Worm (Caenorhabditis elegans) whole organism, L1 larva: ENCODE measurements around the gene rps-1.

Experiments used
- C04F5.9 ChIP-seq: sonication (generic microtip); optimal IDR thresholded peaks from 2 replicates; lab custom pipeline; 2016; ENCODE audit warnings: missing genetic modification characterization, missing compliant biosample characterization
- C16A3.4 ChIP-seq: fragments of 150-350 bp; optimal IDR thresholded peaks from 2 replicates; lab custom pipeline; 2014; ENCODE audit warnings: missing biosample characterization, missing genetic modification characterization
- C34B4.2 ChIP-seq: sonication (generic microtip); optimal IDR thresholded peaks from 2 replicates; lab custom pipeline; 2017; ENCODE audit warnings: mild to moderate bottlenecking, missing genetic modification characterization, missing compliant biosample characterization
- F16B12.6 ChIP-seq: fragments of 150-350 bp; optimal IDR thresholded peaks from 2 replicates; lab custom pipeline; 2014; ENCODE audit warnings: missing biosample characterization, missing genetic modification characterization
- aha-1 ChIP-seq: fragments of 150-350 bp; optimal IDR thresholded peaks from 2 replicates; lab custom pipeline; 2014; ENCODE audit warnings: missing biosample characterization, missing genetic modification characterization
- aly-2 ChIP-seq: fragments of 150-350 bp; optimal IDR thresholded peaks from 2 replicates; lab custom pipeline; 2014; ENCODE audit warnings: missing biosample characterization, missing genetic modification characterization
- blmp-1 ChIP-seq: fragments of 150-350 bp; optimal IDR thresholded peaks from 2 replicates; lab custom pipeline; 2014; ENCODE audit warnings: missing biosample characterization, missing genetic modification characterization
- ceh-8 ChIP-seq: fragments of 200-800 bp; sonication (Bioruptor generic); optimal IDR thresholded peaks from 2 replicates; lab custom pipeline; 2018; ENCODE audit warnings: mild to moderate bottlenecking, missing genetic modification characterization, moderate library complexity, missing compliant biosample characterization
- ceh-82 ChIP-seq, 3 experiments: fragments of 150-350 bp in 1 of 3; sonication (generic microtip) in 2 of 3; optimal IDR thresholded peaks; 2 replicates each; lab custom pipeline; 2014 to 2017; ENCODE audit warnings: missing biosample characterization in 3 of 3, missing genetic modification characterization in 3 of 3
- dpl-1 ChIP-seq, 3 experiments: fragments of 150-350 bp in 2 of 3; sonication (generic microtip) in 1 of 3; optimal IDR thresholded peaks; 2 replicates each; lab custom pipeline; 2014 to 2017; ENCODE audit warnings: missing biosample characterization in 3 of 3, missing genetic modification characterization in 3 of 3, missing genetic modification reagents in 3 of 3
- dsc-1 ChIP-seq: sonication (generic microtip); optimal IDR thresholded peaks from 2 replicates; lab custom pipeline; 2016; ENCODE audit warnings: mild to moderate bottlenecking, missing genetic modification characterization, missing compliant biosample characterization
- efl-1 ChIP-seq, 4 experiments: fragments of 150-350 bp; optimal IDR thresholded peaks in 3 of 4; peaks in 1 of 4; 1 replicate in 1 of 4; 2 replicates in 3 of 4; lab custom pipeline; 2014; ENCODE audit warnings: missing biosample characterization in 2 of 4, missing genetic modification characterization in 2 of 4, missing genetic modification reagents in 2 of 4
- egl-13 ChIP-seq: sonication (generic microtip); optimal IDR thresholded peaks from 2 replicates; lab custom pipeline; 2016; ENCODE audit warnings: missing genotype, missing genetic modification reagents, missing genetic modification characterization, missing compliant biosample characterization
- elt-2 ChIP-seq: sonication (generic microtip); optimal IDR thresholded peaks from 2 replicates; lab custom pipeline; 2016; ENCODE audit warnings: missing genetic modification characterization, mild to moderate bottlenecking, inconsistent platforms, missing compliant biosample characterization, missing genetic modification reagents
- elt-3 ChIP-seq, 6 experiments: fragments of 150-350 bp in 1 of 6; sonication (generic microtip); optimal IDR thresholded peaks; 2 replicates each; lab custom pipeline; 2017 to 2018; ENCODE audit warnings: missing biosample characterization in 6 of 6, missing genetic modification characterization in 6 of 6, inconsistent platforms in 1 of 6
- fkh-10 ChIP-seq: sonication (generic microtip); optimal IDR thresholded peaks from 2 replicates; lab custom pipeline; 2017; ENCODE audit warnings: missing biosample characterization, missing genetic modification reagents, missing genetic modification characterization
- grh-1 ChIP-seq: fragments of 200-800 bp; sonication (Bioruptor generic); IDR thresholded peaks from 2 replicates; pipeline ENCODE4 v1.3.6; 2022; ENCODE audit warnings: missing genetic modification reagents, missing genetic modification characterization, missing compliant biosample characterization
- hlh-17 ChIP-seq: fragments of 200-800 bp; sonication (Bioruptor generic); optimal IDR thresholded peaks from 2 replicates; lab custom pipeline; 2018; ENCODE audit warnings: missing genetic modification characterization, mild to moderate bottlenecking, missing compliant biosample characterization, moderate library complexity, borderline replicate concordance
- hlh-4 ChIP-seq: sonication (generic microtip); optimal IDR thresholded peaks from 2 replicates; lab custom pipeline; 2016; ENCODE audit warnings: mild to moderate bottlenecking, missing genetic modification characterization, missing compliant biosample characterization
- hpl-2 ChIP-seq: fragments of 150-350 bp; optimal IDR thresholded peaks from 2 replicates; lab custom pipeline; 2014; ENCODE audit warnings: missing biosample characterization, missing genetic modification reagents, missing genetic modification characterization
- irx-1 ChIP-seq: sonication (generic microtip); optimal IDR thresholded peaks from 2 replicates; lab custom pipeline; 2016; ENCODE audit warnings: missing genetic modification characterization, missing compliant biosample characterization
- isw-1 ChIP-seq: fragments of 200-800 bp; sonication (Bioruptor generic); IDR thresholded peaks from 2 replicates; pipeline ENCODE4 v1.3.6; 2022; ENCODE audit warnings: missing genetic modification characterization, missing compliant biosample characterization
- lin-14 ChIP-seq: fragments of 200-800 bp; sonication (Bioruptor generic); optimal IDR thresholded peaks from 2 replicates; lab custom pipeline; 2018; ENCODE audit warnings: mild to moderate bottlenecking, missing genetic modification characterization, moderate library complexity, missing compliant biosample characterization
- lin-35 ChIP-seq, 2 experiments: fragments of 150-350 bp; optimal IDR thresholded peaks; 2 replicates each; lab custom pipeline; 2014; ENCODE audit warnings: missing biosample characterization in 2 of 2, missing genetic modification characterization in 2 of 2, missing genetic modification reagents in 2 of 2
- lin-39 ChIP-seq: fragments of 150-350 bp; optimal IDR thresholded peaks from 2 replicates; lab custom pipeline; 2014; ENCODE audit warnings: missing biosample characterization, missing genetic modification reagents, missing genetic modification characterization
- lir-3 ChIP-seq: sonication (generic microtip); optimal IDR thresholded peaks from 2 replicates; lab custom pipeline; 2016; ENCODE audit warnings: mild to moderate bottlenecking, missing genetic modification characterization, moderate library complexity, missing compliant biosample characterization; ENCODE audit not compliant: poor library complexity
- lsy-2 ChIP-seq, 2 experiments: fragments of 150-350 bp; optimal IDR thresholded peaks; 2 replicates each; lab custom pipeline; 2014; ENCODE audit warnings: missing biosample characterization in 2 of 2, missing genetic modification characterization in 2 of 2
- nhr-11 ChIP-seq: fragments of 150-350 bp; optimal IDR thresholded peaks from 2 replicates; lab custom pipeline; 2014; ENCODE audit warnings: missing biosample characterization, missing genetic modification characterization
- nhr-12 ChIP-seq: sonication (generic microtip); optimal IDR thresholded peaks from 2 replicates; lab custom pipeline; 2017; ENCODE audit warnings: missing biosample characterization, missing genetic modification characterization
- nhr-19 ChIP-seq: fragments of 200-800 bp; sonication (Bioruptor generic); conservative IDR thresholded peaks from 2 replicates; pipeline ENCODE4 v1.3.6; 2022; ENCODE audit warnings: missing genetic modification characterization, missing compliant biosample characterization
- nhr-20 ChIP-seq: sonication (generic microtip); optimal IDR thresholded peaks from 2 replicates; lab custom pipeline; 2016; ENCODE audit warnings: mild to moderate bottlenecking, missing genetic modification characterization, missing compliant biosample characterization
- nhr-237 ChIP-seq: fragments of 150-350 bp; optimal IDR thresholded peaks from 2 replicates; lab custom pipeline; 2014; ENCODE audit warnings: missing biosample characterization, missing genetic modification characterization
- nhr-47 ChIP-seq: sonication (generic microtip); optimal IDR thresholded peaks from 2 replicates; lab custom pipeline; 2016; ENCODE audit warnings: mild to moderate bottlenecking, missing genetic modification characterization, moderate library complexity, missing compliant biosample characterization
- nhr-71 ChIP-seq: sonication (generic microtip); optimal IDR thresholded peaks from 2 replicates; lab custom pipeline; 2016; ENCODE audit warnings: mild to moderate bottlenecking, missing genetic modification characterization, moderate library complexity, missing compliant biosample characterization
- nhr-76 ChIP-seq: sonication (generic microtip); optimal IDR thresholded peaks from 2 replicates; lab custom pipeline; 2017; ENCODE audit warnings: missing biosample characterization, missing genetic modification characterization
- nhr-84 ChIP-seq: sonication (generic microtip); optimal IDR thresholded peaks from 2 replicates; lab custom pipeline; 2017; ENCODE audit warnings: missing biosample characterization, missing genetic modification characterization
- pqm-1 ChIP-seq: sonication (generic microtip); optimal IDR thresholded peaks from 3 replicates; lab custom pipeline; 2017; ENCODE audit warnings: missing biosample characterization, missing genetic modification characterization
- sox-4 ChIP-seq: sonication (generic microtip); optimal IDR thresholded peaks from 2 replicates; lab custom pipeline; 2016; ENCODE audit warnings: missing genetic modification characterization, missing compliant biosample characterization
- sup-37 ChIP-seq: fragments of 200-800 bp; sonication (Bioruptor generic); optimal IDR thresholded peaks from 2 replicates; lab custom pipeline; 2018; ENCODE audit warnings: mild to moderate bottlenecking, missing genetic modification characterization, missing compliant biosample characterization
- unc-130 ChIP-seq: fragments of 150-350 bp; optimal IDR thresholded peaks from 2 replicates; lab custom pipeline; 2017; ENCODE audit warnings: missing biosample characterization, missing genetic modification characterization, inconsistent platforms
- unc-30 ChIP-seq: sonication (generic microtip); optimal IDR thresholded peaks from 2 replicates; lab custom pipeline; 2017; ENCODE audit warnings: missing biosample characterization, missing genetic modification characterization
- unc-62 ChIP-seq: fragments of 150-350 bp; optimal IDR thresholded peaks from 2 replicates; lab custom pipeline; 2014; ENCODE audit warnings: missing biosample characterization, missing genetic modification reagents, missing genetic modification characterization
- unc-86 ChIP-seq: sonication (generic microtip); optimal IDR thresholded peaks from 2 replicates; lab custom pipeline; 2016; ENCODE audit warnings: missing genetic modification characterization, missing compliant biosample characterization
- unc-98 ChIP-seq: fragments of 200-800 bp; sonication (Bioruptor generic); IDR thresholded peaks from 2 replicates; pipeline ENCODE4 v1.3.6; 2022; ENCODE audit warnings: missing genetic modification characterization, missing compliant biosample characterization
- xbp-1 ChIP-seq: sonication (generic microtip); optimal IDR thresholded peaks from 2 replicates; lab custom pipeline; 2016; ENCODE audit warnings: missing genetic modification characterization, missing compliant biosample characterization
- zip-4 ChIP-seq: fragments of 200-800 bp; sonication (Bioruptor generic); optimal IDR thresholded peaks from 2 replicates; lab custom pipeline; 2018; ENCODE audit warnings: mild to moderate bottlenecking, missing genetic modification characterization, moderate library complexity, missing compliant biosample characterization
- ztf-11 ChIP-seq, 2 experiments: sonication (generic microtip); optimal IDR thresholded peaks; 2 replicates each; lab custom pipeline; 2016 to 2017; ENCODE audit warnings: missing genetic modification characterization in 2 of 2, missing biosample characterization in 1 of 2, missing compliant biosample characterization in 1 of 2

rps-1 gene

DNA sequence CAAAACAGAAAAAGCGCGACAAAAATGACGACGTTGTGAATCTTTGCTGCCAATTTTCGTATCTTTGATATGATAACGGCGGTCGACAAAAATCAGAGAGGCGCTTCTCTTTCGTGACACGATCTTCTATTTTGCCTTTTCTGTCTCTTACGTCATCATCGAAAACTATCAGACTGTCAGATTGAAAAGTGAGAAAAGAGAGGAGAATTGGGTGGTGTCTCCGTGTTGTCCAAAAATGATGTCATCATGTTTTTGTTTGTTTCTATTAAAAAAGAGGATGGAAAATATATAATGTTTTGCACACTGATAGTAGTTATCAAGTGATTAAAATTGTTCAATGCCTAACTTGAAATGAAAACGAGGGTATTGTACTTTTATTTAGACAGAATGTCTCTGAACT lies 20.4 kb downstream of the rps-1 start (continued):
- no peak for TF ChIP-seq aly-2
- TF ChIP-seq egl-13, result no peak
- TF ChIP-seq nhr-76 (tag; lab: Kevin White, UChicago), result no peak
- TF ChIP-seq lir-3 (tag; lab: Kevin White, UChicago), result no peak
- peak; percentile 64 for TF ChIP-seq nhr-20 (tag; lab: Kevin White, UChicago)
- TF ChIP-seq blmp-1 (tag; lab: Kevin White, UChicago), result peak; percentile 84
- TF ChIP-seq zip-4 (GFP tag; lab: Kevin White, UChicago), result no peak
- TF ChIP-seq unc-30 (tag; lab: Kevin White, UChicago), result no peak
- TF ChIP-seq dsc-1 (tag; lab: Kevin White, UChicago), result no peak
- no peak for TF ChIP-seq C34B4.2 (tag; lab: Kevin White, UChicago)
- peak in 1 of 3 experiments; percentile 14 for TF ChIP-seq dpl-1 (GFP tag; optimal IDR thresholded peaks at IDR 0.05; lab: Kevin White, UChicago)
- no peak for TF ChIP-seq fkh-10 (GFP tag; lab: Kevin White, UChicago)
- TF ChIP-seq lsy-2 (tag; optimal IDR thresholded peaks at IDR 0.05; lab: Kevin White, UChicago), result no peak
- no peak for TF ChIP-seq unc-98 (GFP tag; lab: Robert Waterston, UW)
- no peak for TF ChIP-seq sup-37 (GFP tag; lab: Kevin White, UChicago)
- no peak for TF ChIP-seq aha-1 (tag; lab: Kevin White, UChicago)
- TF ChIP-seq ceh-8 (GFP tag; lab: Kevin White, UChicago), result no peak
- TF ChIP-seq nhr-11 (tag; lab: Kevin White, UChicago), result no peak
- no peak for TF ChIP-seq unc-86 (tag; lab: Kevin White, UChicago)
- no peak for TF ChIP-seq lin-39 (tag; lab: Kevin White, UChicago)
- peak; percentile 72 for TF ChIP-seq lin-14
- TF ChIP-seq C16A3.4, result no peak
- no peak for TF ChIP-seq nhr-84 (tag; lab: Kevin White, UChicago)
- TF ChIP-seq ceh-82 (tag; optimal IDR thresholded peaks at IDR 0.05; lab: Kevin White, UChicago), result no peak
- TF ChIP-seq isw-1 (GFP tag; lab: Robert Waterston, UW), result no peak
- TF ChIP-seq hlh-4 (tag; lab: Kevin White, UChicago), result no peak
- peak in 1 of 2 experiments; percentile 51 for TF ChIP-seq lin-35 (GFP tag; optimal IDR thresholded peaks at IDR 0.05; lab: Kevin White, UChicago)
- no peak for TF ChIP-seq ztf-11 (tag; optimal IDR thresholded peaks at IDR 0.05; lab: Kevin White, UChicago)
- TF ChIP-seq nhr-12 (tag; lab: Kevin White, UChicago), result no peak
- no peak for TF ChIP-seq F16B12.6 (tag; lab: Kevin White, UChicago)
- TF ChIP-seq, all 84 proteins: peak for 15

DNA sequence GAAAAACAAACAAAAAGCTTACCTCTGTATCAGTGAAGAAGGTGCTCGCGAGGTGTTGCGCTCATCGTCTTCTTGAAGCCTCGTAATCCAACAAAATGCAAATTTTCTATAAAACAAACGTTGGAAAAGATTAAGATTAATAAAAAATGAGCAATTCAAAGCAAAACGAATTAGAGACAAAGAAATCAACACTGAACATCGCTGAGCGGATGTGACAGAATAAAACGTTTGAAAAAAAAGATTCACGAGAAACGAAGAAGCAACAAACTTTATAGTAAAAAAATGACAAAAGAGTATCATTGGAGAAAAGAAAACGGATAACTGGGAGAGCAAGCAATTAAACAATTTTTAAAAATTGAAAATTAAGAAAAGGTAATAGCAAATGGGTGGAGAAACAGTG lies 23.2 kb downstream of the rps-1 start, which contains the start of the genes C07G2.5 and atf-7:
Gene C07G2.5 (minus strand): TSS at position 101 of the 400 bp plus-strand sequence.
Gene atf-7 (minus strand): TSS at position 108 of the 400 bp plus-strand sequence.
- no peak for TF ChIP-seq efl-1 (optimal IDR thresholded peaks at IDR 0.05; lab: Kevin White, UChicago)
- no peak for TF ChIP-seq efl-1 (GFP tag; optimal IDR thresholded peaks at IDR 0.05 in 1 of 2; lab: Kevin White, UChicago)
- TF ChIP-seq grh-1 (GFP tag; lab: Robert Waterston, UW), result no peak
- no peak for TF ChIP-seq dsc-1 (tag; lab: Kevin White, UChicago)
- TF ChIP-seq pqm-1 (tag; lab: Kevin White, UChicago), result no peak
- TF ChIP-seq ceh-8 (GFP tag; lab: Kevin White, UChicago), result no peak
- no peak for TF ChIP-seq nhr-71 (tag; lab: Kevin White, UChicago)
- no peak for TF ChIP-seq sox-4
- TF ChIP-seq, all 84 proteins: peak for 0

DNA sequence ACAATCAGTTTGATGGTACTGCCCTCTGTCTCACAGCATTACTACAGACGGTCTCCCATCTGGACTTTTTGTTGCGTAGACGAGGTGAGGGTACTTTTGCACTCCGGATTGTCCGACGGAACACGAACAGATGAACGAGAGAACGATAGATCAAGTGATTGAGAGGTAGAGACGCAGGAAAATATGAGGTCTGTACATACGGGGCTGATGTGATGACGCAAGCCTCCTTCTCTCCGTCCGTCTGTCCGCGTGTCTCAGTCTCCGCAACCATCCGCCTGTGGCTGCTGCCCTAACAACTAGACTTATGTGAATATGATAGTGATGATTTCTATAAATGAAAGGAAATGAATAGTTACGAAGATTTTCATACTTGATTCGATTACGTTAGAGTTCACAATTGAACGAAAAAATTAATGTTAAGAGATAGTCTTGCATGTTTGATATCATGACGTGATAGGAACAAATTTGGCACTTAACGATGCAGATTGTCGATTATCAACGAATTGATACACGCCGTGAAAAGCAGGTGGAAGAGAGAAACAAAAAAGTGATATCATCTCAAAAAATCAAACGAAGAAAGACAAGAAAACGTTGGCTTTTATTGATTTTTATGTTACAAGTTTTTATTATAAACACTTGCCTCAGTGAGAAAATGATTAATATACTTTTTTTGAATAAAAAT lies 27.0 kb downstream of the rps-1 start:
- no peak for TF ChIP-seq zip-4 (GFP tag; lab: Kevin White, UChicago)
- TF ChIP-seq xbp-1 (tag; lab: Kevin White, UChicago), result no peak
- no peak for TF ChIP-seq irx-1
- TF ChIP-seq blmp-1 (tag; lab: Kevin White, UChicago), result no peak
- no peak for TF ChIP-seq grh-1 (GFP tag; lab: Robert Waterston, UW)
- no peak for TF ChIP-seq unc-98 (GFP tag; lab: Robert Waterston, UW)
- no peak for TF ChIP-seq nhr-11 (tag; lab: Kevin White, UChicago)
- TF ChIP-seq unc-62, result no peak
- no peak for TF ChIP-seq nhr-47 (tag; lab: Kevin White, UChicago)
- no peak for TF ChIP-seq nhr-237
- no peak for TF ChIP-seq hlh-17 (GFP tag; lab: Kevin White, UChicago)
- TF ChIP-seq elt-2 (tag; lab: Kevin White, UChicago), result peak; percentile 31
- TF ChIP-seq nhr-19 (GFP tag; lab: Robert Waterston, UW), result no peak
- TF ChIP-seq unc-130 (tag; lab: Kevin White, UChicago), result no peak
- no peak for TF ChIP-seq hpl-2
- TF ChIP-seq unc-86 (tag; lab: Kevin White, UChicago), result no peak
- no peak for TF ChIP-seq C04F5.9 (tag; lab: Kevin White, UChicago)
- peak in 4 of 6 experiments; percentile 10 to 22 (median 17) for TF ChIP-seq elt-3 (tag; optimal IDR thresholded peaks at IDR 0.05; lab: Kevin White, UChicago)
